Fruit fly (Drosophila melanogaster) S2 (cell line): ENCODE measurements around the gene RecQ5.

Source experiments
- CG8478 ChIP-seq: fragments of >200 bp; optimal IDR thresholded peaks from 2 replicates; lab custom pipeline; 2018
- CTCF ChIP-seq, 2 experiments: fragments of >200 bp; optimal IDR thresholded peaks; 2 replicates each; lab custom pipeline; 2018

DNA sequence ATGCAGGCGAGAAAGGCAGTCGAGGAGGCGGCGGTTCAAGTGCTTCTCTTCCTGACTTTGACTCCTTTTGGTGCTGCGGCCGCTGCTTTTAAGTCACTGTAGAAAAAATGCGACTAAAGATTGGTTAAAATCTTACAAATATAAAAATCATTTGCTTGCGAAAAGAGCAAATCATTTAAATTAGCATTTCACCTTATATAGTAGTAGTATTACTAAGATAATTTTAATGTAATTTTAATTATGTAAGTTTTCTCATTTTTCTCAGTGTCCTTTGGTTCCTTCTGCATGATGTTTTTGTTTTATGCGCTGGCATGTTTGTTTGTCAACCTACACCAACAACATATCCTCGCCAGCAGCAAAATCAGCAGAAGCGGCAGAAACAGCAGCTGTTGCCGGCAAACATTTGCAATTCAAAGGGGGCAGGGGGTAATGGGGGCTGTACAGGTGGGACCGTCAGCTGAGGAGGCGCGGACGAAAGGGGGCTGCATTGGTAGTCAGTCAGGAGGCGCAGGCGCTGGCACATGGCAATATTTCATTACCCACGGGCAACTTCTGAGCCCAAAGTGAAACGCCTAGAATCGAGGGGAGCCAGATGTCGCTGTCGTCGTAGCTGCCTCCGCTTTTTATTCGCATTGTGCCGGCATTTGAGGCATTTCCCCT is 15.5 kb upstream of the RecQ5 start:
- no peak for TF ChIP-seq CTCF (optimal IDR thresholded peaks at IDR 0.05; lab: Kevin White, UChicago)
- no peak for TF ChIP-seq CG8478
